Worm (Caenorhabditis elegans) whole organism, early embryonic: ENCODE measurements around the gene Y69A2AR.25.

Experiments used
- B0310.2 ChIP-seq: sonication (generic microtip); optimal IDR thresholded peaks from 2 replicates; lab custom pipeline; 2016; ENCODE audit warnings: mild to moderate bottlenecking, missing genetic modification characterization, missing compliant biosample characterization
- F13C5.2 ChIP-seq: sonication (generic microtip); optimal IDR thresholded peaks from 2 replicates; lab custom pipeline; 2017; ENCODE audit warnings: mild to moderate bottlenecking, missing genetic modification characterization, inconsistent platforms, missing compliant biosample characterization
- aly-1 ChIP-seq: sonication (generic microtip); optimal IDR thresholded peaks from 2 replicates; lab custom pipeline; 2016; ENCODE audit warnings: missing genetic modification characterization, missing compliant biosample characterization
- ama-1 ChIP-seq: fragments of 150-350 bp; optimal IDR thresholded peaks from 2 replicates; lab custom pipeline; 2014
- ceh-13 ChIP-seq: fragments of 200-800 bp; sonication (Bioruptor generic); optimal IDR thresholded peaks from 2 replicates; lab custom pipeline; 2018; ENCODE audit warnings: mild to moderate bottlenecking, missing genetic modification characterization, missing compliant biosample characterization
- ceh-36 ChIP-seq: sonication (generic microtip); optimal IDR thresholded peaks from 2 replicates; lab custom pipeline; 2016; ENCODE audit warnings: missing genetic modification characterization, inconsistent platforms, missing compliant biosample characterization
- ets-7 ChIP-seq: sonication (generic microtip); optimal IDR thresholded peaks from 2 replicates; lab custom pipeline; 2016; ENCODE audit warnings: missing genotype, missing genetic modification characterization, missing compliant biosample characterization
- flt-1 ChIP-seq: fragments of 200-800 bp; sonication (Bioruptor generic); IDR thresholded peaks from 2 replicates; pipeline ENCODE4 v1.3.6; 2022; ENCODE audit warnings: missing genetic modification characterization, missing compliant biosample characterization
- hmbx-1 ChIP-seq: sonication (generic microtip); optimal IDR thresholded peaks from 2 replicates; lab custom pipeline; 2016; ENCODE audit warnings: mild to moderate bottlenecking, missing genetic modification characterization, missing compliant biosample characterization
- hmg-4 ChIP-seq: fragments of 200-800 bp; sonication (Bioruptor generic); optimal IDR thresholded peaks from 2 replicates; lab custom pipeline; 2018; ENCODE audit warnings: mild to moderate bottlenecking, missing genetic modification characterization, missing compliant biosample characterization
- hnd-1 ChIP-seq: sonication (generic microtip); optimal IDR thresholded peaks from 2 replicates; lab custom pipeline; 2016; ENCODE audit warnings: missing genetic modification characterization, missing compliant biosample characterization
- pes-1 ChIP-seq: fragments of 200-800 bp; sonication (Bioruptor generic); IDR thresholded peaks from 2 replicates; pipeline ENCODE4 v1.3.6; 2022; ENCODE audit warnings: missing genetic modification reagents, missing genetic modification characterization, missing compliant biosample characterization
- scrt-1 ChIP-seq: fragments of 200-800 bp; sonication (Bioruptor generic); IDR thresholded peaks from 2 replicates; pipeline ENCODE4 v1.3.6; 2022; ENCODE audit warnings: missing genetic modification characterization, missing compliant biosample characterization
- sea-1 ChIP-seq: fragments of 200-800 bp; sonication (Bioruptor generic); conservative IDR thresholded peaks from 2 replicates; pipeline ENCODE4 v1.3.6; 2022; ENCODE audit warnings: missing genetic modification characterization, missing compliant biosample characterization
- tbx-11 ChIP-seq: fragments of 200-800 bp; sonication (Bioruptor generic); IDR thresholded peaks from 2 replicates; pipeline ENCODE4 v1.3.6; 2022; ENCODE audit warnings: missing genetic modification characterization, missing compliant biosample characterization
- tbx-37 ChIP-seq: fragments of 200-800 bp; sonication (Bioruptor generic); conservative IDR thresholded peaks from 2 replicates; pipeline ENCODE4 v1.3.6; 2022; ENCODE audit warnings: missing genetic modification reagents, missing genetic modification characterization, missing compliant biosample characterization
- tra-4 ChIP-seq: sonication (generic microtip); optimal IDR thresholded peaks from 2 replicates; lab custom pipeline; 2017; ENCODE audit warnings: missing genetic modification characterization, missing compliant biosample characterization

The Y69A2AR.25 gene

ce11 chrIV:2568267-2568666, at the start of gene Y69A2AR.25, which contains the start of gene Y69A2AR.12:
Gene Y69A2AR.25, minus strand, starts transcription at chrIV:2568367.
Gene Y69A2AR.12, plus strand, starts transcription at chrIV:2568614.
- TF ChIP-seq scrt-1 (GFP tag; lab: Robert Waterston, UW), result no peak
- TF ChIP-seq pes-1 (GFP tag; lab: Robert Waterston, UW), result no peak
- TF ChIP-seq hnd-1 (tag; lab: Kevin White, UChicago), result no peak
- no peak for TF ChIP-seq hmg-4 (GFP tag; lab: Kevin White, UChicago)
- no peak for TF ChIP-seq F13C5.2
- no peak for TF ChIP-seq ets-7 (tag; lab: Kevin White, UChicago)
- TF ChIP-seq aly-1 (tag; lab: Kevin White, UChicago), result no peak

DNA sequence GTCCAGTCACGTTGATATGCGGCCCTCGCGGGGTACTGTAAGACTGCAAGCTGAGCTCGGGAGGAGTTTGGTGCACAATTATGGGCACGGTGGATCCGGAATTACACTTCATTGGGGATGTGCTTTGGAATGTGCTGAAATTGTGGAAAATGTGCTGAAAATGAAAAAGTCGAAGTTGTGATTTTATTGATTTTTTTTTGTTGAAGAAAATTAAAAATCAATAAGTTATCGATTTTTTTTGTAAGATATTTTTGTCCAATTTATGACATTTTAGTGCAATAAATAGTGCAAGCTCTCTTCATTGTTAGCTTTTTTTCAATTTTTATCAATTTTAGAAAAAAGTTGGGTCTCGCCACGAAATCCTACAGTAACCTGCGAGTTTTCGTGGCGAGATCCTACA, 48.7 kb upstream of the Y69A2AR.25 start:
- TF ChIP-seq hmbx-1 (tag; lab: Kevin White, UChicago), result no peak
- TF ChIP-seq tbx-11, result no peak
- no peak for TF ChIP-seq flt-1 (GFP tag; lab: Robert Waterston, UW)
- no peak for TF ChIP-seq B0310.2 (tag; lab: Kevin White, UChicago)
- no peak for TF ChIP-seq scrt-1 (GFP tag; lab: Robert Waterston, UW)

- TF ChIP-seq aly-1 (tag; lab: Kevin White, UChicago) (no peak), hnd-1 (tag; lab: Kevin White, UChicago) (no peak), tra-4 (no peak), B0310.2 (tag; lab: Kevin White, UChicago) (no peak), pes-1 (GFP tag; lab: Robert Waterston, UW) (no peak), sea-1 (GFP tag; lab: Robert Waterston, UW) (no peak), ceh-13 (GFP tag; lab: Kevin White, UChicago) (no peak), scrt-1 (GFP tag; lab: Robert Waterston, UW) (no peak), ama-1 (lab: Kevin White, UChicago) (no peak)
These were observed 45.6 kb upstream of the Y69A2AR.25 start, which contains the start of gene daao-1 for ce11 chrIV:2613754-2614244. Gene daao-1, plus strand, starts transcription at chrIV:2614194.

- TF ChIP-seq B0310.2 (tag; lab: Kevin White, UChicago), result no peak
- TF ChIP-seq tbx-37, result no peak
- TF ChIP-seq hmbx-1 (tag; lab: Kevin White, UChicago), result no peak
- TF ChIP-seq flt-1 (GFP tag; lab: Robert Waterston, UW), result no peak
- no peak for TF ChIP-seq pes-1 (GFP tag; lab: Robert Waterston, UW)
- TF ChIP-seq tra-4, result no peak
- TF ChIP-seq ceh-13 (GFP tag; lab: Kevin White, UChicago), result no peak
- no peak for TF ChIP-seq sea-1 (GFP tag; lab: Robert Waterston, UW)
- no peak for TF ChIP-seq aly-1 (tag; lab: Kevin White, UChicago)
- TF ChIP-seq hnd-1 (tag; lab: Kevin White, UChicago), result no peak
- TF ChIP-seq tbx-11, result no peak
- TF ChIP-seq ets-7 (tag; lab: Kevin White, UChicago), result no peak
- no peak for TF ChIP-seq scrt-1 (GFP tag; lab: Robert Waterston, UW)
- TF ChIP-seq hmg-4 (GFP tag; lab: Kevin White, UChicago), result no peak
- no peak for TF ChIP-seq F13C5.2
These were observed 44.9 kb upstream of the Y69A2AR.25 start, which contains the start of gene Y69A2AR.28 for ce11 chrIV:2613011-2613503. Gene Y69A2AR.28, minus strand, starts transcription at chrIV:2613061.

- no peak for TF ChIP-seq tbx-37
- TF ChIP-seq flt-1 (GFP tag; lab: Robert Waterston, UW), result no peak
- TF ChIP-seq F13C5.2, result no peak
- no peak for TF ChIP-seq hmg-4 (GFP tag; lab: Kevin White, UChicago)
- no peak for TF ChIP-seq ceh-13 (GFP tag; lab: Kevin White, UChicago)
- TF ChIP-seq ets-7 (tag; lab: Kevin White, UChicago), result no peak
- no peak for TF ChIP-seq scrt-1 (GFP tag; lab: Robert Waterston, UW)
- TF ChIP-seq ceh-36 (tag; lab: Kevin White, UChicago), result no peak
- no peak for TF ChIP-seq hmbx-1 (tag; lab: Kevin White, UChicago)
- no peak for TF ChIP-seq B0310.2 (tag; lab: Kevin White, UChicago)
- no peak for TF ChIP-seq sea-1 (GFP tag; lab: Robert Waterston, UW)
- TF ChIP-seq tbx-11, result no peak
- no peak for TF ChIP-seq hnd-1 (tag; lab: Kevin White, UChicago)
- no peak for TF ChIP-seq aly-1 (tag; lab: Kevin White, UChicago)
These were observed 42.8 kb upstream of the Y69A2AR.25 start for ce11 chrIV:2610974-2611373.

ce11 chrIV:2610409-2610808, 42.2 kb upstream of the Y69A2AR.25 start, which contains the start of gene Y69A2AR.32:
Gene Y69A2AR.32, plus strand, starts transcription at chrIV:2610436.
- no peak for TF ChIP-seq scrt-1 (GFP tag; lab: Robert Waterston, UW)
- TF ChIP-seq sea-1 (GFP tag; lab: Robert Waterston, UW), result no peak
- no peak for TF ChIP-seq ceh-36 (tag; lab: Kevin White, UChicago)
- no peak for TF ChIP-seq hnd-1 (tag; lab: Kevin White, UChicago)
- no peak for TF ChIP-seq aly-1 (tag; lab: Kevin White, UChicago)
- no peak for TF ChIP-seq F13C5.2

DNA sequence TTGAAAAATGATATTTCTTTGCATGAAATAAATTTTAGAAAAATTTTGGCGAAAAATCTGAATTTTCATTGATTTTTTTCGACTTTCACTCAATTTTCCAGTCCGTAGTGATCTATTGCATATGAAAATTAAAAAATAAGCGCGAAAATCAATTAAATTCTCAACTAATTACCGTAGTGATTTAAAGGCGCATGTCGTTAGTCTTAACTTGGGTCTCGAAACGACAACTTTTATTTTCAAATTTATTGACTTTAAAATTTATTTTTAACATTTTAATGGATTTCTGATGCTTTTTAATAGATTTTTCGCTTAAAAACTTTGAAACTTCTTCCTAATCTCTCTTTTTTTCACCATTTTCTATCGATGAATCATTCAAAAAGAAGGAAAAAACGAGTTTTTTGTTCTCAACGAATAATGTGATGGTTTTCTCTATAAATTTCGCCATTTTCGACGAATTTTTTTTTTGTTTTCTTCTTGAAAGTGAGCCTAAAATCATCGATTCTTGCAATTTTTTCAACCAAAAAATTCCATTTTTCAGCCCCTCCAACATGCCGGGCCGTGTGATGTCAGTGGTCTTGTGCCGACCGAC, 39.4 kb upstream of the Y69A2AR.25 start, which contains the start of gene vamp-7:
vamp-7 (plus strand) TSS at position 539 of the 589 bp plus-strand sequence.
- TF ChIP-seq sea-1 (GFP tag; lab: Robert Waterston, UW) (no peak), tbx-37 (no peak), ama-1 (lab: Kevin White, UChicago) (no peak), tra-4 (no peak), scrt-1 (GFP tag; lab: Robert Waterston, UW) (no peak), hmbx-1 (tag; lab: Kevin White, UChicago) (no peak), ceh-13 (GFP tag; lab: Kevin White, UChicago) (no peak)
